Worm (Caenorhabditis elegans) whole organism, L2 larva: ENCODE data around the gene ecps-2.
A peak's percentile ranks its signal among the peaks of the same experiment; 100 is the strongest.

ENCODE experiments used
- elt-3 ChIP-seq: sonication (generic microtip); optimal IDR thresholded peaks from 2 replicates; lab custom pipeline; 2017; ENCODE audit warnings: missing biosample characterization, missing genetic modification characterization
- lin-39 ChIP-seq: fragments of 150-350 bp; optimal IDR thresholded peaks from 2 replicates; lab custom pipeline; 2014; ENCODE audit warnings: missing biosample characterization, missing genetic modification reagents, missing genetic modification characterization
- lsy-2 ChIP-seq, 2 experiments: fragments of 150-350 bp in 1 of 2; sonication (generic microtip) in 1 of 2; optimal IDR thresholded peaks; 2 replicates each; lab custom pipeline; 2014 to 2017; ENCODE audit warnings: missing biosample characterization in 2 of 2, missing genetic modification characterization in 2 of 2
- nhr-12 ChIP-seq: fragments of 150-350 bp; optimal IDR thresholded peaks from 2 replicates; lab custom pipeline; 2014; ENCODE audit warnings: missing biosample characterization, missing genetic modification characterization
- nhr-25 ChIP-seq: fragments of 150-350 bp; sonication (generic microtip); optimal IDR thresholded peaks from 3 replicates; lab custom pipeline; 2014; ENCODE audit warnings: missing biosample characterization, missing genetic modification characterization
- nhr-77 ChIP-seq: fragments of 150-350 bp; optimal IDR thresholded peaks from 2 replicates; lab custom pipeline; 2014; ENCODE audit warnings: missing biosample characterization, missing genetic modification characterization
- snpc-4 ChIP-seq: fragments of 150-350 bp; optimal IDR thresholded peaks from 2 replicates; lab custom pipeline; 2014; ENCODE audit warnings: missing biosample characterization, missing genetic modification characterization
- unc-39 ChIP-seq: fragments of 150-350 bp; optimal IDR thresholded peaks from 2 replicates; lab custom pipeline; 2014; ENCODE audit warnings: missing biosample characterization, missing genetic modification characterization
- unc-62 ChIP-seq: fragments of 150-350 bp; optimal IDR thresholded peaks from 2 replicates; lab custom pipeline; 2014; ENCODE audit warnings: missing biosample characterization, missing genetic modification reagents, missing genetic modification characterization

DNA sequence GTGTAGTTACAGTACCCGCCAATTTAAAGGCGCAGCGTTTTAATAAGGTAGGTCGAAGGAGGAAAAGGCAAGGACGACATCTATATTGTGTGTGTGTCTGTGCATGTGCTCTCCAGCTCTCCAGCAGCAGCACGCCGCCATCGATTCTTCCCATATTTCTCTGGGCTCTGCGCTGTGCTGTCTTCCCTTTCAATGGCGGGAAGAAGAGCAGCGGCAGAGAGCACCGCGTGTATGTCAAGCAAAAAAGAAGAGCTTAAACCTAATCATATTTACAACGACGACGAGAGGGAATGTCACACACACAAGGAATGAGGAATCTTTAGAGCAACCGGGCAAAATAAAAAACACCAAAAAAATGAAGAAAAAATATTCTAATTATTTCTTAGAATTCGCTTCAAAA is 44.0 kb upstream of the ecps-2 start:
- TF ChIP-seq nhr-77 (tag; lab: Kevin White, UChicago): no peak
- TF ChIP-seq unc-39: no peak
- TF ChIP-seq unc-62 (GFP tag; lab: Kevin White, UChicago): no peak
- peak in 1 of 2 experiments; percentile 53 for TF ChIP-seq lsy-2 (tag; optimal IDR thresholded peaks at IDR 0.05; lab: Kevin White, UChicago)
- no peak for TF ChIP-seq snpc-4 (tag; lab: Kevin White, UChicago)
- TF ChIP-seq nhr-25: no peak
- no peak for TF ChIP-seq elt-3 (tag; lab: Kevin White, UChicago)
- no peak for TF ChIP-seq lin-39 (tag; lab: Kevin White, UChicago)
- no peak for TF ChIP-seq nhr-12 (tag; lab: Kevin White, UChicago)
